Fruit fly (Drosophila melanogaster) whole organism, embryonic: ENCODE data around the gene Sld5.

Experiments used
- Bdp1 ChIP-seq: fragments of 200-800 bp; sonication (Bioruptor generic); optimal IDR thresholded peaks from 3 replicates; lab custom pipeline; 2016; ENCODE audit warnings: missing biosample characterization, missing genetic modification characterization
- CG10267 ChIP-seq: fragments of 200-800 bp; sonication (Bioruptor generic); optimal IDR thresholded peaks from 2 replicates; lab custom pipeline; 2018; ENCODE audit warnings: missing biosample characterization, mild to moderate bottlenecking, missing genetic modification characterization, moderate library complexity
- CG11398 ChIP-seq: fragments of 200-800 bp; sonication (Bioruptor generic); optimal IDR thresholded peaks from 2 replicates; lab custom pipeline; 2016; ENCODE audit warnings: missing biosample characterization, missing genetic modification characterization
- CG12071 ChIP-seq: fragments of 200-800 bp; sonication (Bioruptor generic); optimal IDR thresholded peaks from 3 replicates; lab custom pipeline; 2018; ENCODE audit warnings: missing biosample characterization, mild to moderate bottlenecking, missing genetic modification characterization
- CG1233 ChIP-seq: fragments of 200-800 bp; sonication (Bioruptor generic); optimal IDR thresholded peaks from 4 replicates; lab custom pipeline; 2018; ENCODE audit warnings: missing biosample characterization, mild to moderate bottlenecking, missing genetic modification characterization
- CG13296 ChIP-seq: fragments of 200-800 bp; sonication (Bioruptor generic); optimal IDR thresholded peaks from 3 replicates; lab custom pipeline; 2018; ENCODE audit warnings: missing biosample characterization, mild to moderate bottlenecking, missing genetic modification characterization
- CG13624 ChIP-seq: fragments of 200-800 bp; sonication (Bioruptor generic); optimal IDR thresholded peaks from 2 replicates; lab custom pipeline; 2016; ENCODE audit warnings: missing biosample characterization, missing genetic modification characterization
- CG14667 ChIP-seq: fragments of 200-800 bp; sonication (Bioruptor generic); IDR thresholded peaks from 2 replicates; pipeline ENCODE4 v1.3.6; 2022; ENCODE audit warnings: missing biosample characterization, missing genetic modification characterization
- CG1832 ChIP-seq: fragments of 200-800 bp; sonication (Bioruptor generic); optimal IDR thresholded peaks from 2 replicates; lab custom pipeline; 2017; ENCODE audit warnings: missing biosample characterization, mild to moderate bottlenecking, missing genetic modification characterization, inconsistent platforms
- CG18619 ChIP-seq: fragments of 200-800 bp; sonication (Bioruptor generic); optimal IDR thresholded peaks from 3 replicates; lab custom pipeline; 2017; ENCODE audit warnings: missing biosample characterization, mild to moderate bottlenecking, missing genetic modification characterization
- CG2199 ChIP-seq: fragments of 200-800 bp; sonication (Bioruptor generic); IDR thresholded peaks from 3 replicates; pipeline ENCODE4 v1.3.6; 2022; ENCODE audit warnings: missing biosample characterization, missing genetic modification characterization
- CG32532 ChIP-seq: fragments of 200-800 bp; sonication (Bioruptor generic); IDR thresholded peaks from 2 replicates; pipeline ENCODE4 v1.3.6; 2022; ENCODE audit warnings: missing biosample characterization, missing genetic modification characterization
- CG3995 ChIP-seq: fragments of 200-800 bp; sonication (Bioruptor generic); optimal IDR thresholded peaks from 3 replicates; lab custom pipeline; 2016; ENCODE audit warnings: missing biosample characterization, missing genetic modification characterization
- CG4854 ChIP-seq: fragments of 200-800 bp; sonication (Bioruptor generic); optimal IDR thresholded peaks from 2 replicates; lab custom pipeline; 2016; ENCODE audit warnings: missing biosample characterization, missing genetic modification characterization, inconsistent platforms
- CG6272 ChIP-seq: fragments of 200-800 bp; sonication (Bioruptor generic); IDR thresholded peaks from 2 replicates; pipeline ENCODE4 v1.3.6; 2022; ENCODE audit warnings: missing biosample characterization, missing genetic modification characterization
- CG8478 ChIP-seq: fragments of >200 bp; optimal IDR thresholded peaks from 2 replicates; lab custom pipeline; 2018
- CG9437 ChIP-seq: fragments of 200-800 bp; sonication (Bioruptor generic); optimal IDR thresholded peaks from 2 replicates; lab custom pipeline; 2018; ENCODE audit warnings: missing biosample characterization, mild to moderate bottlenecking, missing genetic modification characterization
- CG9932 ChIP-seq: fragments of 200-800 bp; sonication (Bioruptor generic); IDR thresholded peaks from 2 replicates; pipeline ENCODE4 v1.3.6; 2022; ENCODE audit warnings: missing biosample characterization, missing genetic modification characterization
- Dref ChIP-seq: fragments of 200-800 bp; sonication (Bioruptor generic); IDR thresholded peaks from 2 replicates; pipeline ENCODE4 v1.3.6; 2022; ENCODE audit warnings: missing biosample characterization, missing genetic modification characterization
- E2f1 ChIP-seq: fragments of 200-800 bp; sonication (Bioruptor generic); IDR thresholded peaks from 2 replicates; pipeline ENCODE4 v1.3.6; 2022; ENCODE audit warnings: missing biosample characterization, missing genetic modification characterization
- Fer3 ChIP-seq: fragments of 200-800 bp; sonication (Bioruptor generic); optimal IDR thresholded peaks from 2 replicates; lab custom pipeline; 2018; ENCODE audit warnings: missing biosample characterization, mild to moderate bottlenecking, missing genetic modification characterization, moderate library complexity
- HmgD ChIP-seq: fragments of 200-800 bp; sonication (Bioruptor generic); optimal IDR thresholded peaks from 3 replicates; lab custom pipeline; 2016; ENCODE audit warnings: missing biosample characterization, missing genetic modification characterization
- Hsf ChIP-seq: fragments of 200-800 bp; sonication (Bioruptor generic); optimal IDR thresholded peaks from 3 replicates; lab custom pipeline; 2016; ENCODE audit warnings: missing biosample characterization, missing genetic modification characterization
- MBD-R2 ChIP-seq: fragments of 200-800 bp; sonication (Bioruptor generic); IDR thresholded peaks from 2 replicates; pipeline ENCODE4 v1.3.6; 2022; ENCODE audit warnings: missing biosample characterization, missing genetic modification characterization
- Nf-YC ChIP-seq: fragments of 200-800 bp; optimal IDR thresholded peaks from 3 replicates; lab custom pipeline; 2019; ENCODE audit warnings: missing biosample characterization, mild to moderate bottlenecking, missing genetic modification characterization, moderate library complexity
- PHDP ChIP-seq: fragments of 200-800 bp; sonication (Bioruptor generic); optimal IDR thresholded peaks from 3 replicates; lab custom pipeline; 2018; ENCODE audit warnings: missing biosample characterization, mild to moderate bottlenecking, missing genetic modification characterization, moderate library complexity
- Six4 ChIP-seq: fragments of 200-800 bp; sonication (Bioruptor generic); optimal IDR thresholded peaks from 2 replicates; lab custom pipeline; 2016; ENCODE audit warnings: missing biosample characterization, missing genetic modification characterization
- ab ChIP-seq: fragments of 200-800 bp; sonication (Bioruptor generic); optimal IDR thresholded peaks from 2 replicates; lab custom pipeline; 2016; ENCODE audit warnings: missing biosample characterization, missing genetic modification characterization
- bowl ChIP-seq: fragments of 200-800 bp; sonication (Bioruptor generic); IDR thresholded peaks from 2 replicates; pipeline ENCODE4 v1.3.6; 2022; ENCODE audit warnings: missing biosample characterization, missing genetic modification characterization
- corto ChIP-seq: fragments of 200-800 bp; sonication (Bioruptor generic); optimal IDR thresholded peaks from 2 replicates; lab custom pipeline; 2016; ENCODE audit warnings: missing biosample characterization, mild to moderate bottlenecking, missing genetic modification characterization, moderate library complexity
- dan ChIP-seq: fragments of 200-800 bp; sonication (Bioruptor generic); IDR thresholded peaks from 2 replicates; pipeline ENCODE4 v1.3.6; 2022; ENCODE audit warnings: missing biosample characterization, missing genetic modification characterization
- dati ChIP-seq: fragments of 200-800 bp; sonication (Bioruptor generic); IDR thresholded peaks from 2 replicates; pipeline ENCODE4 v1.3.6; 2022; ENCODE audit warnings: missing biosample characterization, missing genetic modification characterization
- disco-r ChIP-seq: fragments of 200-800 bp; sonication (Bioruptor generic); optimal IDR thresholded peaks from 2 replicates; lab custom pipeline; 2016; ENCODE audit warnings: missing biosample characterization, missing genetic modification characterization
- dm ChIP-seq: fragments of 200-800 bp; sonication (Bioruptor generic); optimal IDR thresholded peaks from 3 replicates; lab custom pipeline; 2016; ENCODE audit warnings: missing biosample characterization, missing genetic modification characterization
- gcm2 ChIP-seq: fragments of 200-800 bp; sonication (Bioruptor generic); optimal IDR thresholded peaks from 2 replicates; lab custom pipeline; 2016; ENCODE audit warnings: missing biosample characterization, missing genetic modification characterization
- hkb ChIP-seq, 2 experiments: fragments of 200-800 bp in 1 of 2; fragments of >200 bp in 1 of 2; sonication (Bioruptor generic) in 1 of 2; IDR thresholded peaks in 1 of 2; optimal IDR thresholded peaks in 1 of 2; 2 replicates each; pipeline versions ENCODE4 v1.3.6 to Lab custom; 2017 to 2022; ENCODE audit warnings: missing biosample characterization in 1 of 2, missing genetic modification characterization in 1 of 2
- jigr1 ChIP-seq: fragments of 200-800 bp; sonication (Bioruptor generic); IDR thresholded peaks from 3 replicates; pipeline ENCODE4 v1.3.6; 2022; ENCODE audit warnings: missing biosample characterization, missing genetic modification characterization
- jing ChIP-seq: fragments of 200-800 bp; sonication (Bioruptor generic); optimal IDR thresholded peaks from 2 replicates; lab custom pipeline; 2018; ENCODE audit warnings: missing biosample characterization, mild to moderate bottlenecking, missing genetic modification characterization
- kay ChIP-seq: fragments of 200-800 bp; sonication (Bioruptor generic); optimal IDR thresholded peaks from 2 replicates; lab custom pipeline; 2016; ENCODE audit warnings: missing biosample characterization, missing genetic modification characterization
- kni ChIP-seq: fragments of 200-800 bp; sonication (Bioruptor generic); optimal IDR thresholded peaks from 3 replicates; lab custom pipeline; 2017; ENCODE audit warnings: mild to moderate bottlenecking, missing biosample characterization, missing genetic modification reagents, missing genetic modification characterization
- lov ChIP-seq, 2 experiments: fragments of 200-800 bp in 1 of 2; fragments of >200 bp in 1 of 2; sonication (Bioruptor generic) in 1 of 2; IDR thresholded peaks in 1 of 2; optimal IDR thresholded peaks in 1 of 2; 2 replicates in 1 of 2; 3 replicates in 1 of 2; pipeline versions ENCODE4 v1.3.6 to Lab custom; 2017 to 2022; ENCODE audit warnings: missing biosample characterization in 1 of 2, missing genetic modification characterization in 1 of 2
- nau ChIP-seq: fragments of 200-800 bp; sonication (Bioruptor generic); optimal IDR thresholded peaks from 3 replicates; lab custom pipeline; 2017; ENCODE audit warnings: missing biosample characterization, mild to moderate bottlenecking, missing genetic modification characterization, missing genetic modification reagents
- phol ChIP-seq: fragments of 200-800 bp; sonication (Bioruptor generic); optimal IDR thresholded peaks from 3 replicates; lab custom pipeline; 2018; ENCODE audit warnings: missing biosample characterization, mild to moderate bottlenecking, missing genetic modification characterization, moderate library complexity
- pnt ChIP-seq: fragments of 200-800 bp; sonication (Bioruptor generic); optimal IDR thresholded peaks from 3 replicates; lab custom pipeline; 2016; ENCODE audit warnings: missing biosample characterization, missing genetic modification characterization
- pros ChIP-seq: fragments of 200-800 bp; sonication (Bioruptor generic); optimal IDR thresholded peaks from 3 replicates; lab custom pipeline; 2019; ENCODE audit warnings: missing biosample characterization, mild to moderate bottlenecking, missing genetic modification characterization, moderate library complexity
- ro ChIP-seq: fragments of 200-800 bp; sonication (Bioruptor generic); IDR thresholded peaks from 2 replicates; pipeline ENCODE4 v1.3.6; 2022; ENCODE audit warnings: missing biosample characterization, missing genetic modification characterization
- row ChIP-seq: fragments of 200-800 bp; sonication (Bioruptor generic); IDR thresholded peaks from 3 replicates; pipeline ENCODE4 v1.3.6; 2022; ENCODE audit warnings: missing biosample characterization, missing genetic modification characterization
- trh ChIP-seq: fragments of 200-800 bp; sonication (Bioruptor generic); optimal IDR thresholded peaks from 2 replicates; lab custom pipeline; 2016; ENCODE audit warnings: missing biosample characterization, missing genetic modification characterization
- ttk ChIP-seq: fragments of 200-800 bp; sonication (Bioruptor generic); IDR thresholded peaks from 2 replicates; pipeline ENCODE4 v2.1.2; 2022; ENCODE audit warnings: missing biosample characterization, missing genetic modification characterization
- usp ChIP-seq: fragments of >200 bp; optimal IDR thresholded peaks from 2 replicates; lab custom pipeline; 2017; ENCODE audit warnings: missing biosample characterization, missing genetic modification characterization

Gene Sld5

DNA sequence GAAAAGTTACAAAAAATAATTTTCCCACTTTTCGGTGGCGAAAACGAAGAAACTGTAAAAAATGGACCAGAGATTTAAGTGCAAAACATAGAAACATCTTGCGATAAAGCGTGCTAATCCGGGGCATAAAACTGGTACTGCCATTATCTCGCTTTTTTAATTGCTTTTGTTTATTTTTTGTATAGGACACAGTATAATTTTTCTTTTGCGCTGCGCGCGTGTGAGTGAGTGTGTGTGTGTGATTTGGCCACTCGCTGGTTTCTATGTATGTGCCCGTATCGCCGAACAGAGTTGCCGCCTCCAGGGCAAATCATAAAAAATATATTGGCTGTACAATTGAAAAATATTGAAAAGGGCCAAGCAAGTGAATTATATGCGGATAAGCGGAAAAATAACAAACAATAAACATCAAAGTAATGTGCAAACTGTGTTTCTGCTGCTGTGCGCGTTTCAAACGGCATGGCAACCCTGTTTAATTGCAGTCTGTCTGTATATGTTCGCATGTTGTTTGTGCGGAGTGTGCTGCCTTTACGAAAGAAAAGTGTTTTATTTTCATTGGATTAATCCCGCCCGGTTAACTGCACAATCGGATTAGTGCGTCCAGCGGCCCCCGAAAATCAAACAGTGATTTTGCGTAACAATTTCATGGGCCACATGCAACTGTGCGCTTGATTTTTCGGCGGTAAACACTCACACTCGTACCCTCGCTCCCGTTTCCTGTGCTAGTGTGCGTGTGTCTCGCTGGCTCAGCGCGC lies 14.0 kb downstream of the Sld5 start (continued):
- peak; percentile 98 for TF ChIP-seq CG32532 (GFP tag; lab: Robert Waterston, UW)
- TF ChIP-seq Bdp1 (GFP tag; lab: Kevin White, UChicago): peak; percentile 91
- peak; percentile 91 for TF ChIP-seq trh (GFP tag; lab: Kevin White, UChicago)
- TF ChIP-seq usp: no peak
- peak; percentile 95 for TF ChIP-seq CG14667 (GFP tag; lab: Robert Waterston, UW)
- TF ChIP-seq ttk (GFP tag; lab: Robert Waterston, UW): peak; percentile 96
- TF ChIP-seq Hsf (GFP tag; lab: Kevin White, UChicago): peak; percentile 97
- peak; percentile 96 for TF ChIP-seq PHDP (tag; lab: Kevin White, UChicago)
- peak; percentile 97 for TF ChIP-seq disco-r (GFP tag; lab: Kevin White, UChicago)
- peak; percentile 95 for TF ChIP-seq CG12071
- peak; percentile 96 for TF ChIP-seq CG9932 (GFP tag; lab: Robert Waterston, UW)
- no peak for TF ChIP-seq nau (GFP tag; lab: Kevin White, UChicago)
- peak; percentile 94 for TF ChIP-seq gcm2
- peak; percentile 96 for TF ChIP-seq pnt
- peak; percentile 85 for TF ChIP-seq CG13296 (GFP tag; lab: Kevin White, UChicago)
- peak; percentile 94 for TF ChIP-seq CG2199 (GFP tag; lab: Robert Waterston, UW)
- TF ChIP-seq jigr1 (GFP tag; lab: Robert Waterston, UW): peak; percentile 91
- TF ChIP-seq HmgD (GFP tag; lab: Kevin White, UChicago): peak; percentile 96
- peak; percentile 97 for TF ChIP-seq dm (GFP tag; lab: Kevin White, UChicago)
- TF ChIP-seq CG9437 (GFP tag; lab: Kevin White, UChicago): peak; percentile 89
- peak; percentile 97 for TF ChIP-seq row (GFP tag; lab: Robert Waterston, UW)
- peak; percentile 96 for TF ChIP-seq Six4
- peak; percentile 96 for TF ChIP-seq jing
- TF ChIP-seq bowl: peak; percentile 88
- no peak for TF ChIP-seq lov (optimal IDR thresholded peaks at IDR 0.05; lab: Kevin White, UChicago)
- peak; percentile 91 for TF ChIP-seq lov (GFP tag; IDR thresholded peaks at IDR 0.05; lab: Robert Waterston, UW)
- peak; percentile 94 for TF ChIP-seq CG6272 (GFP tag; lab: Robert Waterston, UW)
- 0 out of 2 replicates have a peak, but pooled peaks have one; percentile 35 for TF ChIP-seq Dref (GFP tag; lab: Robert Waterston, UW)
- peak; percentile 95 for TF ChIP-seq phol (tag; lab: Kevin White, UChicago)
- peak; percentile 94 for TF ChIP-seq CG1233 (GFP tag; lab: Kevin White, UChicago)
- no peak for TF ChIP-seq CG1832 (GFP tag; lab: Kevin White, UChicago)
- TF ChIP-seq pros (GFP tag; lab: Kevin White, UChicago): no peak
- peak; percentile 96 for TF ChIP-seq CG13624 (GFP tag; lab: Kevin White, UChicago)
- TF ChIP-seq CG10267 (tag; lab: Kevin White, UChicago): peak; percentile 82
- TF ChIP-seq CG11398: peak; percentile 97
- TF ChIP-seq CG18619 (GFP tag; lab: Kevin White, UChicago): peak; percentile 95
- TF ChIP-seq Fer3: peak; percentile 95
- peak; percentile 76 for TF ChIP-seq Nf-YC (tag; lab: Kevin White, UChicago)
- peak; percentile 89 for TF ChIP-seq ro (GFP tag; lab: Robert Waterston, UW)
- TF ChIP-seq CG4854: peak; percentile 95
- TF ChIP-seq CG3995 (GFP tag; lab: Kevin White, UChicago): peak; percentile 83
- no peak for TF ChIP-seq hkb (optimal IDR thresholded peaks at IDR 0.05; lab: Kevin White, UChicago)
- TF ChIP-seq hkb (GFP tag; IDR thresholded peaks at IDR 0.05; lab: Robert Waterston, UW): peak; percentile 98
- peak; percentile 90 for TF ChIP-seq kay (GFP tag; lab: Kevin White, UChicago)
- TF ChIP-seq dan (GFP tag; lab: Robert Waterston, UW): peak; percentile 83
- TF ChIP-seq E2f1 (GFP tag; lab: Robert Waterston, UW): peak; percentile 96
- TF ChIP-seq dati (GFP tag; lab: Robert Waterston, UW): peak; percentile 93
- TF ChIP-seq CG8478 (lab: Kevin White, UChicago): peak; percentile 88
- TF ChIP-seq corto (GFP tag; lab: Kevin White, UChicago): peak; percentile 89
- peak; percentile 94 for TF ChIP-seq MBD-R2 (GFP tag; lab: Robert Waterston, UW)
- peak; percentile 89 for TF ChIP-seq kni (GFP tag; lab: Kevin White, UChicago)
- TF ChIP-seq ab (GFP tag; lab: Kevin White, UChicago): peak; percentile 98
